Worm (Caenorhabditis elegans) whole organism, L1 larva: ENCODE results near the gene Y39G8B.1.

Experiments used
- C04F5.9 ChIP-seq: sonication (generic microtip); optimal IDR thresholded peaks from 2 replicates; lab custom pipeline; 2016; ENCODE audit warnings: missing genetic modification characterization, missing compliant biosample characterization
- aha-1 ChIP-seq: fragments of 150-350 bp; optimal IDR thresholded peaks from 2 replicates; lab custom pipeline; 2014; ENCODE audit warnings: missing biosample characterization, missing genetic modification characterization
- ama-1 ChIP-seq: fragments of 150-350 bp; optimal IDR thresholded peaks from 2 replicates; lab custom pipeline; 2014
- blmp-1 ChIP-seq: fragments of 150-350 bp; optimal IDR thresholded peaks from 2 replicates; lab custom pipeline; 2014; ENCODE audit warnings: missing biosample characterization, missing genetic modification characterization
- ceh-63 ChIP-seq: fragments of 200-800 bp; sonication (Bioruptor generic); optimal IDR thresholded peaks from 2 replicates; lab custom pipeline; 2018; ENCODE audit warnings: mild to moderate bottlenecking, missing genetic modification characterization, missing compliant biosample characterization
- ceh-8 ChIP-seq: fragments of 200-800 bp; sonication (Bioruptor generic); optimal IDR thresholded peaks from 2 replicates; lab custom pipeline; 2018; ENCODE audit warnings: mild to moderate bottlenecking, missing genetic modification characterization, moderate library complexity, missing compliant biosample characterization
- ceh-88 ChIP-seq: fragments of 200-800 bp; sonication (Bioruptor generic); IDR thresholded peaks from 2 replicates; pipeline ENCODE4 v1.3.6; 2022; ENCODE audit warnings: missing genetic modification characterization, missing compliant biosample characterization
- ceh-90 ChIP-seq: sonication (generic microtip); optimal IDR thresholded peaks from 2 replicates; lab custom pipeline; 2016; ENCODE audit warnings: missing genetic modification characterization, missing compliant biosample characterization
- dpl-1 ChIP-seq, 3 experiments: fragments of 150-350 bp in 2 of 3; sonication (generic microtip) in 1 of 3; optimal IDR thresholded peaks; 2 replicates each; lab custom pipeline; 2014 to 2017; ENCODE audit warnings: missing biosample characterization in 3 of 3, missing genetic modification characterization in 3 of 3, missing genetic modification reagents in 3 of 3
- dsc-1 ChIP-seq: sonication (generic microtip); optimal IDR thresholded peaks from 2 replicates; lab custom pipeline; 2016; ENCODE audit warnings: mild to moderate bottlenecking, missing genetic modification characterization, missing compliant biosample characterization
- efl-1 ChIP-seq, 4 experiments: fragments of 150-350 bp; optimal IDR thresholded peaks in 3 of 4; peaks in 1 of 4; 1 replicate in 1 of 4; 2 replicates in 3 of 4; lab custom pipeline; 2014; ENCODE audit warnings: missing biosample characterization in 2 of 4, missing genetic modification characterization in 2 of 4, missing genetic modification reagents in 2 of 4
- elt-2 ChIP-seq: sonication (generic microtip); optimal IDR thresholded peaks from 2 replicates; lab custom pipeline; 2016; ENCODE audit warnings: missing genetic modification characterization, mild to moderate bottlenecking, inconsistent platforms, missing compliant biosample characterization, missing genetic modification reagents
- elt-3 ChIP-seq, 6 experiments: fragments of 150-350 bp in 1 of 6; sonication (generic microtip); optimal IDR thresholded peaks; 2 replicates each; lab custom pipeline; 2017 to 2018; ENCODE audit warnings: missing biosample characterization in 6 of 6, missing genetic modification characterization in 6 of 6, inconsistent platforms in 1 of 6
- ets-5 ChIP-seq: fragments of 200-800 bp; sonication (Bioruptor generic); IDR thresholded peaks from 2 replicates; pipeline ENCODE4 v1.3.6; 2022; ENCODE audit warnings: missing genetic modification characterization, missing compliant biosample characterization
- grh-1 ChIP-seq: fragments of 200-800 bp; sonication (Bioruptor generic); IDR thresholded peaks from 2 replicates; pipeline ENCODE4 v1.3.6; 2022; ENCODE audit warnings: missing genetic modification reagents, missing genetic modification characterization, missing compliant biosample characterization
- hlh-17 ChIP-seq: fragments of 200-800 bp; sonication (Bioruptor generic); optimal IDR thresholded peaks from 2 replicates; lab custom pipeline; 2018; ENCODE audit warnings: missing genetic modification characterization, mild to moderate bottlenecking, missing compliant biosample characterization, moderate library complexity, borderline replicate concordance
- irx-1 ChIP-seq: sonication (generic microtip); optimal IDR thresholded peaks from 2 replicates; lab custom pipeline; 2016; ENCODE audit warnings: missing genetic modification characterization, missing compliant biosample characterization
- isw-1 ChIP-seq: fragments of 200-800 bp; sonication (Bioruptor generic); IDR thresholded peaks from 2 replicates; pipeline ENCODE4 v1.3.6; 2022; ENCODE audit warnings: missing genetic modification characterization, missing compliant biosample characterization
- lin-13 ChIP-seq: fragments of 150-350 bp; optimal IDR thresholded peaks from 2 replicates; lab custom pipeline; 2014; ENCODE audit warnings: missing biosample characterization, missing genetic modification reagents, missing genetic modification characterization
- lin-14 ChIP-seq: fragments of 200-800 bp; sonication (Bioruptor generic); optimal IDR thresholded peaks from 2 replicates; lab custom pipeline; 2018; ENCODE audit warnings: mild to moderate bottlenecking, missing genetic modification characterization, moderate library complexity, missing compliant biosample characterization
- lin-35 ChIP-seq, 2 experiments: fragments of 150-350 bp; optimal IDR thresholded peaks; 2 replicates each; lab custom pipeline; 2014; ENCODE audit warnings: missing biosample characterization in 2 of 2, missing genetic modification characterization in 2 of 2, missing genetic modification reagents in 2 of 2
- lin-39 ChIP-seq: fragments of 150-350 bp; optimal IDR thresholded peaks from 2 replicates; lab custom pipeline; 2014; ENCODE audit warnings: missing biosample characterization, missing genetic modification reagents, missing genetic modification characterization
- lsy-2 ChIP-seq, 2 experiments: fragments of 150-350 bp; optimal IDR thresholded peaks; 2 replicates each; lab custom pipeline; 2014; ENCODE audit warnings: missing biosample characterization in 2 of 2, missing genetic modification characterization in 2 of 2
- mef-2 ChIP-seq: fragments of 150-350 bp; optimal IDR thresholded peaks from 2 replicates; lab custom pipeline; 2014; ENCODE audit warnings: missing biosample characterization, missing genetic modification characterization
- mep-1 ChIP-seq: fragments of 150-350 bp; optimal IDR thresholded peaks from 2 replicates; lab custom pipeline; 2014; ENCODE audit warnings: missing biosample characterization, missing genetic modification characterization
- nhr-11 ChIP-seq: fragments of 150-350 bp; optimal IDR thresholded peaks from 2 replicates; lab custom pipeline; 2014; ENCODE audit warnings: missing biosample characterization, missing genetic modification characterization
- nhr-20 ChIP-seq: sonication (generic microtip); optimal IDR thresholded peaks from 2 replicates; lab custom pipeline; 2016; ENCODE audit warnings: mild to moderate bottlenecking, missing genetic modification characterization, missing compliant biosample characterization
- nhr-237 ChIP-seq: fragments of 150-350 bp; optimal IDR thresholded peaks from 2 replicates; lab custom pipeline; 2014; ENCODE audit warnings: missing biosample characterization, missing genetic modification characterization
- nhr-28 ChIP-seq: fragments of 150-350 bp; optimal IDR thresholded peaks from 2 replicates; lab custom pipeline; 2014; ENCODE audit warnings: missing biosample characterization, missing genetic modification characterization
- nhr-71 ChIP-seq: sonication (generic microtip); optimal IDR thresholded peaks from 2 replicates; lab custom pipeline; 2016; ENCODE audit warnings: mild to moderate bottlenecking, missing genetic modification characterization, moderate library complexity, missing compliant biosample characterization
- nhr-76 ChIP-seq: sonication (generic microtip); optimal IDR thresholded peaks from 2 replicates; lab custom pipeline; 2017; ENCODE audit warnings: missing biosample characterization, missing genetic modification characterization
- nhr-77 ChIP-seq: fragments of 150-350 bp; optimal IDR thresholded peaks from 2 replicates; lab custom pipeline; 2014; ENCODE audit warnings: missing biosample characterization, missing genetic modification characterization
- nhr-85 ChIP-seq: sonication (generic microtip); peaks from one replicate; lab custom pipeline; 2016; ENCODE audit warnings: missing genetic modification characterization, inconsistent platforms, missing compliant biosample characterization
- pax-3 ChIP-seq: fragments of 200-800 bp; sonication (Bioruptor generic); optimal IDR thresholded peaks from 2 replicates; lab custom pipeline; 2018; ENCODE audit warnings: mild to moderate bottlenecking, missing genetic modification characterization, moderate library complexity, missing compliant biosample characterization
- rnt-1 ChIP-seq: sonication (generic microtip); optimal IDR thresholded peaks from 2 replicates; lab custom pipeline; 2016; ENCODE audit warnings: mild to moderate bottlenecking, missing genetic modification characterization, moderate library complexity, missing compliant biosample characterization
- snpc-4 ChIP-seq: fragments of 150-350 bp; optimal IDR thresholded peaks from 2 replicates; lab custom pipeline; 2014; ENCODE audit warnings: missing biosample characterization, missing genetic modification characterization
- sptf-1 ChIP-seq: fragments of 150-350 bp; optimal IDR thresholded peaks from 2 replicates; lab custom pipeline; 2014; ENCODE audit warnings: missing biosample characterization, missing genetic modification characterization
- swsn-7 ChIP-seq: sonication (generic microtip); optimal IDR thresholded peaks from 2 replicates; lab custom pipeline; 2016; ENCODE audit warnings: missing genetic modification characterization, missing compliant biosample characterization
- tbx-2 ChIP-seq: sonication (generic microtip); optimal IDR thresholded peaks from 2 replicates; lab custom pipeline; 2016; ENCODE audit warnings: missing genetic modification characterization, missing compliant biosample characterization
- tlp-1 ChIP-seq: fragments of 150-350 bp; optimal IDR thresholded peaks from 2 replicates; lab custom pipeline; 2014; ENCODE audit warnings: missing biosample characterization, missing genetic modification characterization
- unc-30 ChIP-seq: sonication (generic microtip); optimal IDR thresholded peaks from 2 replicates; lab custom pipeline; 2017; ENCODE audit warnings: missing biosample characterization, missing genetic modification characterization
- unc-86 ChIP-seq: sonication (generic microtip); optimal IDR thresholded peaks from 2 replicates; lab custom pipeline; 2016; ENCODE audit warnings: missing genetic modification characterization, missing compliant biosample characterization
- ztf-4 ChIP-seq: fragments of 150-350 bp; optimal IDR thresholded peaks from 2 replicates; lab custom pipeline; 2014; ENCODE audit warnings: missing biosample characterization, missing genetic modification characterization

The Y39G8B.1 gene

ce11 chrII:13958359-13958758 lies 15.3 kb downstream of the Y39G8B.1 start:
- TF ChIP-seq elt-2 (tag; lab: Kevin White, UChicago) (peak; percentile 36), lin-35 (GFP tag; optimal IDR thresholded peaks at IDR 0.05; lab: Kevin White, UChicago) (peak in 1 of 2 experiments; percentile 44), lin-14 (peak; percentile 23), lsy-2 (tag; optimal IDR thresholded peaks at IDR 0.05; lab: Kevin White, UChicago) (peak; percentile 5 to 22), ceh-90 (no peak), nhr-71 (tag; lab: Kevin White, UChicago) (peak; percentile 25), dpl-1 (GFP tag; optimal IDR thresholded peaks at IDR 0.05; lab: Kevin White, UChicago) (peak in 1 of 3 experiments; percentile 38), nhr-85 (tag; lab: Kevin White, UChicago) (peak; percentile 23), grh-1 (GFP tag; lab: Robert Waterston, UW) (no peak)
- TF ChIP-seq, all 84 proteins: peak for 7

- TF ChIP-seq mep-1 (tag; lab: Kevin White, UChicago) (no peak), elt-2 (tag; lab: Kevin White, UChicago) (peak; percentile 56)
These were observed 16.2 kb downstream of the Y39G8B.1 start, which contains the start of gene zip-3 for ce11 chrII:13957437-13957836. zip-3 (minus strand) TSS chrII:13957457.

ce11 chrII:13956529-13956928 lies 17.1 kb downstream of the Y39G8B.1 start:
- TF ChIP-seq elt-2 (tag; lab: Kevin White, UChicago) (peak; percentile 89), swsn-7 (tag; lab: Kevin White, UChicago) (no peak), lin-35 (GFP tag; optimal IDR thresholded peaks at IDR 0.05; lab: Kevin White, UChicago) (peak in 1 of 2 experiments; percentile 38), dsc-1 (no peak), hlh-17 (GFP tag; lab: Kevin White, UChicago) (no peak), nhr-20 (peak; percentile 20), nhr-28 (no peak), lsy-2 (tag; optimal IDR thresholded peaks at IDR 0.05; lab: Kevin White, UChicago) (peak in 1 of 2 experiments; percentile 25), nhr-85 (tag; lab: Kevin White, UChicago) (no peak), aha-1 (tag; lab: Kevin White, UChicago) (no peak), irx-1 (tag; lab: Kevin White, UChicago) (no peak), nhr-77 (tag; lab: Kevin White, UChicago) (peak; percentile 4), rnt-1 (tag; lab: Kevin White, UChicago) (no peak), nhr-237 (tag; lab: Kevin White, UChicago) (no peak), isw-1 (GFP tag; lab: Robert Waterston, UW) (no peak), lin-39 (tag; lab: Kevin White, UChicago) (no peak), C04F5.9 (no peak), efl-1 (optimal IDR thresholded peaks at IDR 0.05; lab: Kevin White, UChicago) (no peak), efl-1 (GFP tag; optimal IDR thresholded peaks at IDR 0.05 in 1 of 2; lab: Kevin White, UChicago) (peak in 1 of 2 experiments; percentile 67)

ce11 chrII:13954979-13955378 lies 18.6 kb downstream of the Y39G8B.1 start:
- TF ChIP-seq ceh-8 = no peak
- peak in 1 of 6 experiments; percentile 12 for TF ChIP-seq elt-3 (tag; optimal IDR thresholded peaks at IDR 0.05; lab: Kevin White, UChicago)
- TF ChIP-seq blmp-1 = peak; percentile 72
- TF ChIP-seq lsy-2 (tag; optimal IDR thresholded peaks at IDR 0.05; lab: Kevin White, UChicago) = peak in 1 of 2 experiments; percentile 56
- peak; percentile 34 for TF ChIP-seq nhr-20
- TF ChIP-seq nhr-11 (tag; lab: Kevin White, UChicago) = no peak
- peak; percentile 44 for TF ChIP-seq lin-14

ce11 chrII:13954077-13954476 lies 19.5 kb downstream of the Y39G8B.1 start:
- TF ChIP-seq nhr-71 (tag; lab: Kevin White, UChicago) (peak; percentile 53), ceh-63 (GFP tag; lab: Kevin White, UChicago) (no peak), ceh-88 (GFP tag; lab: Robert Waterston, UW) (no peak), snpc-4 (no peak), mef-2 (tag; lab: Kevin White, UChicago) (no peak), tlp-1 (tag; lab: Kevin White, UChicago) (no peak), isw-1 (GFP tag; lab: Robert Waterston, UW) (no peak), swsn-7 (tag; lab: Kevin White, UChicago) (no peak), efl-1 (optimal IDR thresholded peaks at IDR 0.05; lab: Kevin White, UChicago) (peak; percentile 25 to 28), efl-1 (GFP tag; optimal IDR thresholded peaks at IDR 0.05 in 1 of 2; lab: Kevin White, UChicago) (peak in 1 of 2 experiments; percentile 74), lsy-2 (tag; optimal IDR thresholded peaks at IDR 0.05; lab: Kevin White, UChicago) (peak; percentile 16 to 38), unc-30 (no peak), elt-3 (tag; optimal IDR thresholded peaks at IDR 0.05; lab: Kevin White, UChicago) (peak in 1 of 6 experiments; percentile 39), pax-3 (tag; lab: Kevin White, UChicago) (no peak), nhr-85 (tag; lab: Kevin White, UChicago) (peak; percentile 25), lin-35 (GFP tag; optimal IDR thresholded peaks at IDR 0.05; lab: Kevin White, UChicago) (peak in 1 of 2 experiments; percentile 44), dsc-1 (no peak), elt-2 (tag; lab: Kevin White, UChicago) (peak; percentile 86), unc-86 (no peak), nhr-76 (tag; lab: Kevin White, UChicago) (no peak), tbx-2 (tag; lab: Kevin White, UChicago) (peak; percentile 1), ama-1 (no peak), ztf-4 (tag; lab: Kevin White, UChicago) (no peak), mep-1 (tag; lab: Kevin White, UChicago) (peak; percentile 64), sptf-1 (tag; lab: Kevin White, UChicago) (no peak), lin-13 (GFP tag; lab: Kevin White, UChicago) (no peak), ets-5 (GFP tag; lab: Robert Waterston, UW) (no peak)
